Fruit fly (Drosophila melanogaster): Measurements from ENCODE around the gene phu.

The phu gene

dm6 chr3R:9510070-9510518 lies 15.5 kb downstream of the phu start, which contains the start of gene rump (continued):
- no peak for TF ChIP-seq kay (GFP tag; optimal IDR thresholded peaks at IDR 0.05)
- TF ChIP-seq Adf1 (GFP tag; IDR thresholded peaks at IDR 0.05), result no peak
- no peak for TF ChIP-seq ind (GFP tag; optimal IDR thresholded peaks at IDR 0.05)
- peak; percentile 33 for TF ChIP-seq CG18262 (tag; optimal IDR thresholded peaks at IDR 0.05)
- no peak for TF ChIP-seq NK7.1 (GFP tag; optimal IDR thresholded peaks at IDR 0.05)
- no peak for TF ChIP-seq Abd-B (GFP tag; optimal IDR thresholded peaks at IDR 0.05)
- no peak for TF ChIP-seq cwo (GFP tag; optimal IDR thresholded peaks at IDR 0.05)
- TF ChIP-seq PHDP (tag; optimal IDR thresholded peaks at IDR 0.05), result no peak
- no peak for TF ChIP-seq CG9727 (GFP tag; optimal IDR thresholded peaks at IDR 0.05)
- no peak for TF ChIP-seq ranshi (GFP tag; IDR thresholded peaks at IDR 0.05)
- TF ChIP-seq kni (GFP tag; optimal IDR thresholded peaks at IDR 0.05), result no peak
- TF ChIP-seq lov (optimal IDR thresholded peaks at IDR 0.05), result no peak
- TF ChIP-seq lov (GFP tag; IDR thresholded peaks at IDR 0.05), result no peak
- TF ChIP-seq Camta (GFP tag; optimal IDR thresholded peaks at IDR 0.05), result no peak
- no peak for TF ChIP-seq CG31365 (tag; optimal IDR thresholded peaks at IDR 0.05)
- no peak for TF ChIP-seq tna (GFP tag; IDR thresholded peaks at IDR 0.05; ENCODE audit: partially characterized antibody)
- no peak for TF ChIP-seq GATAe (GFP tag; conservative IDR thresholded peaks at IDR 0.05)
- no peak for TF ChIP-seq CG18764 (GFP tag; optimal IDR thresholded peaks at IDR 0.05)
- no peak for TF ChIP-seq Hr39 (optimal IDR thresholded peaks at IDR 0.05)
- TF ChIP-seq CG8290 (GFP tag; optimal IDR thresholded peaks at IDR 0.05), result no peak
- TF ChIP-seq CG8290 (tag; optimal IDR thresholded peaks at IDR 0.05), result peak in 1 of 2 experiments; percentile 59
- no peak for TF ChIP-seq CG2129 (GFP tag; IDR thresholded peaks at IDR 0.05; ENCODE audit: partially characterized antibody)
- TF ChIP-seq CG2120 (GFP tag; optimal IDR thresholded peaks at IDR 0.05), result peak; percentile 33
- TF ChIP-seq chif (GFP tag; optimal IDR thresholded peaks at IDR 0.05), result no peak
- no peak for TF ChIP-seq CG9876 (GFP tag; optimal IDR thresholded peaks at IDR 0.05)
- no peak for TF ChIP-seq D19A (tag; optimal IDR thresholded peaks at IDR 0.05)
- no peak for TF ChIP-seq CG11247 (GFP tag; IDR thresholded peaks at IDR 0.05)
- peak; percentile 98 for TF ChIP-seq Sry-δ (GFP tag; optimal IDR thresholded peaks at IDR 0.05)
- no peak for TF ChIP-seq exex (tag; optimal IDR thresholded peaks at IDR 0.05)
- no peak for TF ChIP-seq pb (GFP tag; optimal IDR thresholded peaks at IDR 0.05)
- TF ChIP-seq CG17359 (tag; optimal IDR thresholded peaks at IDR 0.05), result no peak
- no peak for TF ChIP-seq Elba2 (GFP tag; optimal IDR thresholded peaks at IDR 0.05)
- TF ChIP-seq CG11398 (GFP tag; optimal IDR thresholded peaks at IDR 0.05), result no peak
- no peak for TF ChIP-seq dm (GFP tag; optimal IDR thresholded peaks at IDR 0.05)
- peak; percentile 98 for TF ChIP-seq phol (tag; optimal IDR thresholded peaks at IDR 0.05)
- no peak for TF ChIP-seq crp (GFP tag; optimal IDR thresholded peaks at IDR 0.05)
- no peak for TF ChIP-seq CG10431 (GFP tag; optimal IDR thresholded peaks at IDR 0.05)
- no peak for TF ChIP-seq E2f1 (GFP tag; IDR thresholded peaks at IDR 0.05)
- peak; percentile 49 for TF ChIP-seq gfzf (GFP tag; optimal IDR thresholded peaks at IDR 0.05)
- TF ChIP-seq vnd (GFP tag; IDR thresholded peaks at IDR 0.05; ENCODE audit: partially characterized antibody), result no peak
- TF ChIP-seq HLH3B (GFP tag; IDR thresholded peaks at IDR 0.05), result no peak
- TF ChIP-seq CkIIα-i1 (GFP tag; IDR thresholded peaks at IDR 0.05), result no peak
- TF ChIP-seq CrebB (tag; optimal IDR thresholded peaks at IDR 0.05), result no peak
- TF ChIP-seq zfh2 (GFP tag; optimal IDR thresholded peaks at IDR 0.05), result no peak
- no peak for TF ChIP-seq ash1 (GFP tag; optimal IDR thresholded peaks at IDR 0.05)
- TF ChIP-seq CG4282 (GFP tag; optimal IDR thresholded peaks at IDR 0.05), result no peak
- TF ChIP-seq nmo (GFP tag; optimal IDR thresholded peaks at IDR 0.05), result peak; percentile 46
- peak; percentile 43 for TF ChIP-seq zen (tag; optimal IDR thresholded peaks at IDR 0.05)
- TF ChIP-seq CG13624 (GFP tag; optimal IDR thresholded peaks at IDR 0.05), result peak; percentile 48
- TF ChIP-seq Spps (tag; optimal IDR thresholded peaks at IDR 0.05), result no peak
- no peak for TF ChIP-seq CG13287 (GFP tag; IDR thresholded peaks at IDR 0.05; ENCODE audit: partially characterized antibody)
- TF ChIP-seq CG33213 (GFP tag; optimal IDR thresholded peaks at IDR 0.05), result peak; percentile 7
